Fruit fly (Drosophila melanogaster) Kc167 (cell line): ENCODE results near the gene Grx5.

Experiments
- Myc ChIP-seq: fragments of >200 bp; optimal IDR thresholded peaks from 2 replicates; lab custom pipeline; 2017; ENCODE audit warnings: missing external identifiers
- Sin3A ChIP-seq: fragments of >200 bp; optimal IDR thresholded peaks from 2 replicates; lab custom pipeline; 2018; ENCODE audit warnings: missing external identifiers
- h ChIP-seq: fragments of >200 bp; optimal IDR thresholded peaks from 3 replicates; lab custom pipeline; 2018; ENCODE audit warnings: missing external identifiers
- insv ChIP-seq: fragments of >200 bp; optimal IDR thresholded peaks from 3 replicates; lab custom pipeline; 2018; ENCODE audit warnings: missing external identifiers
- psq ChIP-seq: fragments of >200 bp; optimal IDR thresholded peaks from 2 replicates; lab custom pipeline; 2017; ENCODE audit warnings: missing external identifiers
- ttk ChIP-seq: sonication (Bioruptor generic); optimal IDR thresholded peaks from 2 replicates; lab custom pipeline; 2017; ENCODE audit warnings: missing external identifiers

The Grx5 gene

DNA sequence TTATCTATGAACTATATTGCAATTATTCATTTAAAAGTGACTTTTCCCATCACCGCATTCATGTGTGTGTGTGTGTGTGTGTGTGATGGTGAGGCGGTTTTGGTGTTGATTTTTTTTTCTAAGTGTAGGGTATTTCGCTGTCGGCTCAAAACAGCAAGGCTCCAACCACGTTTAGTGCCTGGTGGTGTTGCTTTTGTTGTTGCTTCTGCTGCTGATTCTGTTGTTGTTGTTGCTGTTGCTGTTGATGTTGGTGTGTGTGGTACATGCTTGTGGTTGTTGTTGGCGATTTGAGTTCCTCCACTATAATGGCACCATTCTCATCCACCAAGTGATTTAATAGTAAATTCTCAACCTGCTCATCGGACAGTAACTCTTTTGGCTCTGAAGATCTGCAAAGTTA, 10.4 kb downstream of the Grx5 start:
- TF ChIP-seq psq (lab: Kevin White, UChicago) (no peak), h (lab: Kevin White, UChicago) (no peak), ttk (lab: Kevin White, UChicago) (no peak), insv (lab: Kevin White, UChicago) (no peak), Sin3A (lab: Kevin White, UChicago) (no peak), Myc (lab: Kevin White, UChicago) (no peak)

DNA sequence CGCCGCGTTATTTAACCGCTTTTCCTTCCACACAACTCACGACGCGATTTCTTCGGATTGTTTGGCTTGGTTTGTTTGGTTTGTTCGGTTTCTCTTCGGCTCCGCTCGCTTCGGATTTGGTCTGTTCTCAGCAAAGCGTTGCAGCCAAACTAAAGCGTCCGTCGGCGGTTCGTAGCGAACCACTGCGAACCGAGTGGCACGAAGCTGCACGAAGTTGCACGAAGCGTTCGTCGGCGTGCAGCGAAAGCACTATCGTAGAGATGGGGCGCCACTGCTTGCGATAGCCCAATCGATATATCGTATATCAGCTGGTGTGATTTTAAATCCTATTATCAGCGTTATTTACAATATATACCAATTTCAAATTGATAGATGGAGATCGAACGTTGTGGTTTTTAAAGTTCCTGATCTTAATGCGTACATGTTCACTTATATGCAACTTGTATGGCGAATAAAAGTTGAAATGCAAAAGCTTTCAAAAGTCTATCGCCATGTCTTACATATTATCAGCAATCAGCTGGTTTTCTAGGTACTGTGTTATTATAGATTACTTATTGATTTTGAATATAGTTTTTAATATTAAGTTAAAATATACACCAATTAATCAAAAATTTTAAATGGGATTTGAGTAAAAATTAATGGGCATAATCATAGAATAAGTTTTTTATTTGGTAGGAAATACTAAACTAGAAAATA, 11.9 kb downstream of the Grx5 start, which contains the start of gene rut:
Gene rut (minus strand): TSS at position 152 of the 696 bp plus-strand sequence.
- no peak for TF ChIP-seq h (lab: Kevin White, UChicago)
- no peak for TF ChIP-seq ttk (lab: Kevin White, UChicago)
- no peak for TF ChIP-seq insv (lab: Kevin White, UChicago)
- no peak for TF ChIP-seq psq (lab: Kevin White, UChicago)
- no peak for TF ChIP-seq Sin3A (lab: Kevin White, UChicago)
- TF ChIP-seq Myc (lab: Kevin White, UChicago) = no peak

DNA sequence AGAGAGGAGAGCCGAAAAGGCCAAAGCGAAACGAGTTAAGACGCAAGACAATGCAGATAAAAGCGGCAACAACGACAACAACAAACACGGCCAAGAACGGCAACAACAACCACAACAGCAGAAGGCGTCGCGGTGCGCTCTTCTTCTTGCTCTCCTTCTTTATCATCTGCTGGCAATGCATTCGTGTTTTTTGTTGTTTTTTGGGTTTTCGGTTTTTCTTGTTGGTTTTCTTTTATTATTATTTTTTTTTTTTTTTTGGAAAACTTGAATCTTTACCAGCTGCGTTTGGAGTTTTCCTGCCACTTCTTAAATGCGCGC, 12.6 kb downstream of the Grx5 start:
- no peak for TF ChIP-seq h (lab: Kevin White, UChicago)
- TF ChIP-seq ttk (lab: Kevin White, UChicago) = no peak
- no peak for TF ChIP-seq Sin3A (lab: Kevin White, UChicago)
- TF ChIP-seq insv (lab: Kevin White, UChicago) = no peak
- no peak for TF ChIP-seq Myc (lab: Kevin White, UChicago)
- TF ChIP-seq psq (lab: Kevin White, UChicago) = no peak

DNA sequence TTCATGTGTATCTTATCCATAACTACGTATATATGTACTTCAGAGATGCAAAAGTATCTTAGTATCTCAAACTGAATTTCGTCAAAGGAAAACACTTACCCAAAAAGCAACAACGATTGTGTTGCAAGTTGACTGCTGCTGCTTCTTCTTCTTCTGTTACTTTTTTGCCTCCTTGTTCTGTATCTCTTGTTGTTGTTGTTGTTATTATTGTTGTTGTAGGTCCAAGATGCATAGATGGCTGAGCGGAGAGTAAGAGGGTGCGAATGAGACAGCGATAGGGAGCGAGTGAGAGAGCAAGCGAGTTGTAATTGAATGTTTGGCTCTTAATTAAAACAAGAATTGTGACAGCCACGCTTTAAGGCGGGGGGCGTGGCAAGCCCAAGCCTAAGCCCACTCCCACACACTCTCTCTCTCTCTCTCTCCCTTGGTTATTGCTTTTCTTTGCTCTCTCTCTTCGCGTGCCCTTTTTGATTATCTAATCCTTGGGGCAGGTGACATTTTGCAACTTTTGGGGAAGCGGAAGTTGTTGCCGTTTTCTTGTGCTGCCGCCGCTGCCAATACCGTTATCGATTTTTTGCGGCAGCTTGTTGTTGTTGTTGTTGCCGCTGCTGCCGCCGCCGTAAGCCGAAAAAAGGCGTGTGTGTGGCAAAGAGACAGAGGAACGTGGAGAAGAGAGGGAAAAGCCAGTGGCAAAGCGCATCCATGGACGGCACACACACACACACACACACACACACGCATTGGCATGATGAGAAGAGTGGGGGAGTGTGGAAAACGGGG, 13.1 kb downstream of the Grx5 start:
- no peak for TF ChIP-seq Sin3A (lab: Kevin White, UChicago)
- no peak for TF ChIP-seq Myc (lab: Kevin White, UChicago)
- no peak for TF ChIP-seq insv (lab: Kevin White, UChicago)
- no peak for TF ChIP-seq psq (lab: Kevin White, UChicago)
- TF ChIP-seq h (lab: Kevin White, UChicago) = no peak
- no peak for TF ChIP-seq ttk (lab: Kevin White, UChicago)

DNA sequence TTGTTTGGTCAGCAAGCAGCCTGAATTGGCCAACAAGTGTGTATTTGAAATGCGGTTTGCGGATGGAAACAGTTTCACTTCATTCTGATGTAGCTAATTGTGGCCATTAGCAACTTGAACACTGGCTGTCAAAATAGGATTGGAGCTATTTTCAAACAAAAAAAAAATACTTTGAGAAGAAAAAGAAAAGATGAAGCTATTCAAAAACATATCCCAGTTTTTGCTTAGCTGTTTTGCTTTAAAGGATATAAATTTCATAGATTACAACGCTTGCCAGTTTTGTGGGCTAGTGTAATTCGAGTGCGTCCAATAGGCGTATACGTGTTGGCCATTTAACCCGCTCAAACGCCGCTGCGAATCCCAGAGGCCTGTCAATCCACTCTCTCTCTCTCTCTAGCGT, 25.8 kb downstream of the Grx5 start:
- TF ChIP-seq ttk (lab: Kevin White, UChicago) = no peak
- no peak for TF ChIP-seq h (lab: Kevin White, UChicago)
- TF ChIP-seq insv (lab: Kevin White, UChicago) = no peak
- TF ChIP-seq Sin3A (lab: Kevin White, UChicago) = no peak
- no peak for TF ChIP-seq psq (lab: Kevin White, UChicago)
- TF ChIP-seq Myc (lab: Kevin White, UChicago) = no peak

DNA sequence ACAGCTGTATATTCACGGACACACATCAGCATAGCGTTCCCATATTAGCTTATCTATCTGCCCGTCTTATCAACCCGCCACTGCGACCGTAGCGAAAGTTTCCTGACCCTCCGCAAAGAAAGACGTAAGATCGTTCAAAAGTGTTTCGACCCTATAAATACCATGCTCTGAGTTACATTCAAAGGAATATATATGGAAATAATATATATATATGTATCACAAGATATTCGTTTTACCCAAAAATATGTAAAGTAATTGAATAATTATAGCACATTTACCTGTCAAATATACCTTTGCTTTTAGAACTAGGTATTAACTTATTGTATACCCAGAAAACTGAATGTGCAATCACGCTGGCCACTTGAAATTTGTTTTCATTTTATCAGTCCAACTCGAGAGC, 27.6 kb downstream of the Grx5 start:
- TF ChIP-seq insv (lab: Kevin White, UChicago) = no peak
- TF ChIP-seq Sin3A (lab: Kevin White, UChicago) = no peak
- TF ChIP-seq h (lab: Kevin White, UChicago) = no peak
- TF ChIP-seq Myc (lab: Kevin White, UChicago) = no peak
- no peak for TF ChIP-seq psq (lab: Kevin White, UChicago)
- no peak for TF ChIP-seq ttk (lab: Kevin White, UChicago)

DNA sequence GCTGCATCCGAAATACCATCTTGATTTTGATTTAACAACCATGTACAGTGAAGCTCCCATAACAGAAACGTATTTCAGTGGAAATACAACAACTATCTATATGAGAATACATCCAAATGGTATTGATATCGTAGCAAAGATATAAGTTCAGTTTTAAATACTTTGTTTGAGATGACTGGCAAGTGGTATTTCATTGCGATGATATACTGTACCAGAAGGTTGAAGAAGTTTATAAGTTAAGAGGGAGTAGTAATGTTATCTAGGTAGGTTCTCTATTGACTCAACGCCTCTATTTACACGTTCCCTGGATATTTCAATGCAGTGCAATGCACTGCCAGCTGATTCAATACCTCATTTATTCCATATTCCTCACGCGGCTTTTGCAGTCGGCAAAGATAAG, 32.4 kb downstream of the Grx5 start:
- no peak for TF ChIP-seq ttk (lab: Kevin White, UChicago)
- TF ChIP-seq Sin3A (lab: Kevin White, UChicago) = no peak
- no peak for TF ChIP-seq h (lab: Kevin White, UChicago)
- no peak for TF ChIP-seq insv (lab: Kevin White, UChicago)
- no peak for TF ChIP-seq psq (lab: Kevin White, UChicago)
- no peak for TF ChIP-seq Myc (lab: Kevin White, UChicago)

DNA sequence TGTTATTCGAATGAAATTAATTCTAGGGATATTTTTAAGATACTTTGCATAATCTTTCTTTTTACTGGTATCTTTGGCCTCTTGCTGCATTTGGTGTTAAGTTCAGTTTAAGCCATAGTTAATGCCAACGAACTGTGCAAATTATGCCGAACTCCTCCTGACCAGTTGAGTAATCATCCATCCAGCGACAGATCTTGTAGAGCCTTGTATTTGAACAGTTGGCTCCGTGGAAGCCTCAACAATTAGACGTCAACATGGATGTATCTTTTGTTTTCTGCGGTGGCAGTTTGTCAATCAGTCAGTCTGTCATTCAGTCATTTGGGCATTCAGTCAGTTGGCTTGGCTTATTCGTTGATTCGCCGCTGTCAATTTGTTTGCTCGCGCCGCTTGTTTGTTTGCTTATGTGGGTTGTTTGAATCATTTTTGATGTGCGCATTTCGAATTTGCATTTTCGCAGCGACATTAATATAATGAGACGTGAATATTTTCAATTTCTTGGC, 35.3 kb downstream of the Grx5 start:
- no peak for TF ChIP-seq insv (lab: Kevin White, UChicago)
- no peak for TF ChIP-seq Sin3A (lab: Kevin White, UChicago)
- TF ChIP-seq psq (lab: Kevin White, UChicago) = no peak
- no peak for TF ChIP-seq ttk (lab: Kevin White, UChicago)
- no peak for TF ChIP-seq h (lab: Kevin White, UChicago)
- TF ChIP-seq Myc (lab: Kevin White, UChicago) = no peak
